Worm (Caenorhabditis elegans) whole organism, early embryonic: Measurements from ENCODE around the gene ddr-1.

Experiments used
- B0310.2 ChIP-seq: sonication (generic microtip); optimal IDR thresholded peaks from 2 replicates; lab custom pipeline; 2016; ENCODE audit warnings: mild to moderate bottlenecking, missing genetic modification characterization, missing compliant biosample characterization
- F13C5.2 ChIP-seq: sonication (generic microtip); optimal IDR thresholded peaks from 2 replicates; lab custom pipeline; 2017; ENCODE audit warnings: mild to moderate bottlenecking, missing genetic modification characterization, inconsistent platforms, missing compliant biosample characterization
- aly-1 ChIP-seq: sonication (generic microtip); optimal IDR thresholded peaks from 2 replicates; lab custom pipeline; 2016; ENCODE audit warnings: missing genetic modification characterization, missing compliant biosample characterization
- ama-1 ChIP-seq: fragments of 150-350 bp; optimal IDR thresholded peaks from 2 replicates; lab custom pipeline; 2014
- ceh-13 ChIP-seq: fragments of 200-800 bp; sonication (Bioruptor generic); optimal IDR thresholded peaks from 2 replicates; lab custom pipeline; 2018; ENCODE audit warnings: mild to moderate bottlenecking, missing genetic modification characterization, missing compliant biosample characterization
- ceh-36 ChIP-seq: sonication (generic microtip); optimal IDR thresholded peaks from 2 replicates; lab custom pipeline; 2016; ENCODE audit warnings: missing genetic modification characterization, inconsistent platforms, missing compliant biosample characterization
- ets-7 ChIP-seq: sonication (generic microtip); optimal IDR thresholded peaks from 2 replicates; lab custom pipeline; 2016; ENCODE audit warnings: missing genotype, missing genetic modification characterization, missing compliant biosample characterization
- flt-1 ChIP-seq: fragments of 200-800 bp; sonication (Bioruptor generic); IDR thresholded peaks from 2 replicates; pipeline ENCODE4 v1.3.6; 2022; ENCODE audit warnings: missing genetic modification characterization, missing compliant biosample characterization
- hmbx-1 ChIP-seq: sonication (generic microtip); optimal IDR thresholded peaks from 2 replicates; lab custom pipeline; 2016; ENCODE audit warnings: mild to moderate bottlenecking, missing genetic modification characterization, missing compliant biosample characterization
- hmg-4 ChIP-seq: fragments of 200-800 bp; sonication (Bioruptor generic); optimal IDR thresholded peaks from 2 replicates; lab custom pipeline; 2018; ENCODE audit warnings: mild to moderate bottlenecking, missing genetic modification characterization, missing compliant biosample characterization
- hnd-1 ChIP-seq: sonication (generic microtip); optimal IDR thresholded peaks from 2 replicates; lab custom pipeline; 2016; ENCODE audit warnings: missing genetic modification characterization, missing compliant biosample characterization
- pes-1 ChIP-seq: fragments of 200-800 bp; sonication (Bioruptor generic); IDR thresholded peaks from 2 replicates; pipeline ENCODE4 v1.3.6; 2022; ENCODE audit warnings: missing genetic modification reagents, missing genetic modification characterization, missing compliant biosample characterization
- scrt-1 ChIP-seq: fragments of 200-800 bp; sonication (Bioruptor generic); IDR thresholded peaks from 2 replicates; pipeline ENCODE4 v1.3.6; 2022; ENCODE audit warnings: missing genetic modification characterization, missing compliant biosample characterization
- sea-1 ChIP-seq: fragments of 200-800 bp; sonication (Bioruptor generic); conservative IDR thresholded peaks from 2 replicates; pipeline ENCODE4 v1.3.6; 2022; ENCODE audit warnings: missing genetic modification characterization, missing compliant biosample characterization
- tbx-11 ChIP-seq: fragments of 200-800 bp; sonication (Bioruptor generic); IDR thresholded peaks from 2 replicates; pipeline ENCODE4 v1.3.6; 2022; ENCODE audit warnings: missing genetic modification characterization, missing compliant biosample characterization
- tbx-37 ChIP-seq: fragments of 200-800 bp; sonication (Bioruptor generic); conservative IDR thresholded peaks from 2 replicates; pipeline ENCODE4 v1.3.6; 2022; ENCODE audit warnings: missing genetic modification reagents, missing genetic modification characterization, missing compliant biosample characterization
- tra-4 ChIP-seq: sonication (generic microtip); optimal IDR thresholded peaks from 2 replicates; lab custom pipeline; 2017; ENCODE audit warnings: missing genetic modification characterization, missing compliant biosample characterization

The ddr-1 gene

ce11 chrX:5492820-5493382 is 31.9 kb downstream of the ddr-1 start, which contains the start of the genes bus-8A and bus-8B:
Gene bus-8A (plus strand): TSS chrX:5492915.
Gene bus-8B (plus strand): TSS chrX:5493332.
- TF ChIP-seq ets-7 (tag; lab: Kevin White, UChicago): no peak
- TF ChIP-seq tbx-11 (GFP tag; lab: Robert Waterston, UW): no peak

ce11 chrX:5505148-5505547 is 44.1 kb downstream of the ddr-1 start, which contains the start of gene T23F2.2:
Gene T23F2.2 (minus strand): TSS chrX:5505248.
- no peak for TF ChIP-seq ets-7 (tag; lab: Kevin White, UChicago)
- TF ChIP-seq sea-1: no peak
- no peak for TF ChIP-seq ama-1 (lab: Kevin White, UChicago)
- TF ChIP-seq tbx-11 (GFP tag; lab: Robert Waterston, UW): no peak
- no peak for TF ChIP-seq ceh-36 (tag; lab: Kevin White, UChicago)
- no peak for TF ChIP-seq flt-1 (GFP tag; lab: Robert Waterston, UW)
- no peak for TF ChIP-seq B0310.2 (tag; lab: Kevin White, UChicago)
- no peak for TF ChIP-seq hmbx-1
- TF ChIP-seq tra-4 (tag; lab: Kevin White, UChicago): no peak
- no peak for TF ChIP-seq ceh-13 (GFP tag; lab: Kevin White, UChicago)
- no peak for TF ChIP-seq hnd-1 (tag; lab: Kevin White, UChicago)
- no peak for TF ChIP-seq F13C5.2 (tag; lab: Kevin White, UChicago)
- no peak for TF ChIP-seq pes-1
- no peak for TF ChIP-seq hmg-4
- TF ChIP-seq aly-1 (tag; lab: Kevin White, UChicago): no peak
- TF ChIP-seq tbx-37 (GFP tag; lab: Robert Waterston, UW): no peak
- no peak for TF ChIP-seq scrt-1

- TF ChIP-seq ceh-13 (GFP tag; lab: Kevin White, UChicago): no peak
- TF ChIP-seq scrt-1: no peak
- no peak for TF ChIP-seq tra-4 (tag; lab: Kevin White, UChicago)
- TF ChIP-seq B0310.2 (tag; lab: Kevin White, UChicago): no peak
- TF ChIP-seq aly-1 (tag; lab: Kevin White, UChicago): no peak
- TF ChIP-seq flt-1 (GFP tag; lab: Robert Waterston, UW): no peak
- no peak for TF ChIP-seq sea-1
- no peak for TF ChIP-seq hmg-4
- TF ChIP-seq ama-1 (lab: Kevin White, UChicago): no peak
- no peak for TF ChIP-seq ceh-36 (tag; lab: Kevin White, UChicago)
- TF ChIP-seq pes-1: no peak
- TF ChIP-seq hnd-1 (tag; lab: Kevin White, UChicago): no peak
- no peak for TF ChIP-seq F13C5.2 (tag; lab: Kevin White, UChicago)
- no peak for TF ChIP-seq hmbx-1
These were observed 45.5 kb downstream of the ddr-1 start for ce11 chrX:5506432-5506977.

DNA sequence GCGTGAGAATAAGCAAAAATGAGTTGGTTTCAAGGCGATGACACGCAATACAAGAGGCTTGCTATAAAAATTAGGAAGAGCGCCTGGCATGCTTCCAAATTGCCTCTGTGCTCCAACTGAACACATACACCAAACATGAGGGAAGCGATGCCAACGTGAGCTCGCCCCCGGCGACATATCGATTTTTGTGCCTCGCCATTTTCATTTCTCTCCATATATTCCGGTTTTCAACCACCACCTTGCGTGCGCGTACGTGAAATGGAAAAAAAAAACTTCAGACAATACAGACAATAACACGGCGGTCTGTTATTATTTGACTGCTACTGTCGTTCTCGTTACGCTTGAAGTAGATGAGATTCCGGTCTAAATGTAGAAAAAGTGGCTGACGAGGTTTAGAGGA is 46.9 kb downstream of the ddr-1 start:
- no peak for TF ChIP-seq F13C5.2 (tag; lab: Kevin White, UChicago)
- TF ChIP-seq tra-4 (tag; lab: Kevin White, UChicago): no peak
- no peak for TF ChIP-seq B0310.2 (tag; lab: Kevin White, UChicago)
- TF ChIP-seq ets-7 (tag; lab: Kevin White, UChicago): no peak
- no peak for TF ChIP-seq pes-1
- no peak for TF ChIP-seq ceh-36 (tag; lab: Kevin White, UChicago)
- no peak for TF ChIP-seq aly-1 (tag; lab: Kevin White, UChicago)
- TF ChIP-seq ceh-13 (GFP tag; lab: Kevin White, UChicago): no peak

- no peak for TF ChIP-seq hmbx-1
- TF ChIP-seq tbx-11 (GFP tag; lab: Robert Waterston, UW): no peak
- TF ChIP-seq hmg-4: peak; percentile 15
These were observed 48.3 kb downstream of the ddr-1 start for ce11 chrX:5509114-5509877.

DNA sequence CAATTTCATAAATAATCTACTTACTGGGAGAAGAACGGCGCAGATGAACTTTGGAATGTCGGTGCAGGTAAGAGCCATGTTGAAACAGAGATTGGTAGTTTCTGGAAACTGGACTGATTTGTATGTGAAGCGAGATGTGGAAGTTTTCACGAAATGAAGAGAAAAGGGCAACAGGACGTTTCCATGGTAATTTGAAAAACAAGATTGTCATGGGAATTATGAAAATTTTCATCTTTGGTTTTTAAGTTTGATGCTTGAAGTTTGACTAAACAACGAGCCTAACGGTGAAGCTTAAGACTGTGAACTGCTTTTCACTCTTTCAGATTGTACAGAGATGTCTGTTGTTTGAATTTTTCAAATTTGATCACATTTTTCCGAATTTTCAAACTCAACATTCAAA is 51.2 kb downstream of the ddr-1 start, which contains the start of gene T23F2.3:
Gene T23F2.3 (minus strand): TSS at position 101 of the 400 bp plus-strand sequence.
- no peak for TF ChIP-seq scrt-1
- no peak for TF ChIP-seq tbx-11 (GFP tag; lab: Robert Waterston, UW)
- TF ChIP-seq aly-1 (tag; lab: Kevin White, UChicago): no peak
- TF ChIP-seq ets-7 (tag; lab: Kevin White, UChicago): no peak
- TF ChIP-seq F13C5.2 (tag; lab: Kevin White, UChicago): no peak
- no peak for TF ChIP-seq tra-4 (tag; lab: Kevin White, UChicago)
- no peak for TF ChIP-seq flt-1 (GFP tag; lab: Robert Waterston, UW)
- no peak for TF ChIP-seq ceh-36 (tag; lab: Kevin White, UChicago)
- TF ChIP-seq tbx-37 (GFP tag; lab: Robert Waterston, UW): no peak
- TF ChIP-seq hmbx-1: no peak
- TF ChIP-seq hnd-1 (tag; lab: Kevin White, UChicago): no peak

- TF ChIP-seq scrt-1: no peak
- TF ChIP-seq B0310.2 (tag; lab: Kevin White, UChicago): no peak
- no peak for TF ChIP-seq F13C5.2 (tag; lab: Kevin White, UChicago)
- no peak for TF ChIP-seq hmbx-1
- no peak for TF ChIP-seq ceh-13 (GFP tag; lab: Kevin White, UChicago)
- no peak for TF ChIP-seq flt-1 (GFP tag; lab: Robert Waterston, UW)
- no peak for TF ChIP-seq sea-1
- TF ChIP-seq hmg-4: no peak
- TF ChIP-seq ama-1 (lab: Kevin White, UChicago): no peak
- no peak for TF ChIP-seq tbx-37 (GFP tag; lab: Robert Waterston, UW)
- TF ChIP-seq ets-7 (tag; lab: Kevin White, UChicago): no peak
- no peak for TF ChIP-seq tra-4 (tag; lab: Kevin White, UChicago)
- TF ChIP-seq hnd-1 (tag; lab: Kevin White, UChicago): no peak
- TF ChIP-seq tbx-11 (GFP tag; lab: Robert Waterston, UW): no peak
- no peak for TF ChIP-seq aly-1 (tag; lab: Kevin White, UChicago)
- TF ChIP-seq ceh-36 (tag; lab: Kevin White, UChicago): no peak
- TF ChIP-seq pes-1: no peak
These were observed 51.7 kb downstream of the ddr-1 start for ce11 chrX:5512707-5513106.
